Worm (Caenorhabditis elegans) whole organism, young adult: ENCODE measurements around the gene nhr-219.

Experiments used
- B0035.1 ChIP-seq: sonication (generic microtip); optimal IDR thresholded peaks from 2 replicates; lab custom pipeline; 2016; ENCODE audit warnings: missing genetic modification characterization, mild to moderate bottlenecking, missing compliant biosample characterization, missing genotype, missing genetic modification reagents
- B0261.1 ChIP-seq: sonication (generic microtip); optimal IDR thresholded peaks from 2 replicates; lab custom pipeline; 2016; ENCODE audit warnings: mild to moderate bottlenecking, missing genetic modification characterization, moderate library complexity, missing compliant biosample characterization
- F22D6.2 ChIP-seq: sonication (generic microtip); optimal IDR thresholded peaks from 2 replicates; lab custom pipeline; 2016; ENCODE audit warnings: mild to moderate bottlenecking, missing genetic modification characterization, missing compliant biosample characterization
- F23B12.7 ChIP-seq: sonication (generic microtip); optimal IDR thresholded peaks from 2 replicates; lab custom pipeline; 2017; ENCODE audit warnings: missing genetic modification characterization, mild to moderate bottlenecking, missing compliant biosample characterization, antibody characterized with exemption, moderate library complexity; ENCODE audit not compliant: insufficient read depth
- F37B4.10 ChIP-seq: fragments of 200-800 bp; sonication (Bioruptor generic); IDR thresholded peaks from 2 replicates; pipeline ENCODE4 v1.3.6; 2022; ENCODE audit warnings: missing genetic modification characterization, missing compliant biosample characterization
- F57C9.4 ChIP-seq: sonication (generic microtip); optimal IDR thresholded peaks from 2 replicates; lab custom pipeline; 2017; ENCODE audit warnings: mild to moderate bottlenecking, missing genetic modification characterization, missing compliant biosample characterization
- Y56A3A.18 ChIP-seq: fragments of 200-800 bp; sonication (Bioruptor generic); IDR thresholded peaks from 2 replicates; pipeline ENCODE4 v1.3.6; 2022; ENCODE audit warnings: missing genetic modification reagents, missing genetic modification characterization, missing compliant biosample characterization
- Y67H2A.10 ChIP-seq: fragments of 200-800 bp; sonication (Bioruptor generic); conservative IDR thresholded peaks from 2 replicates; pipeline ENCODE4 v1.3.6; 2022; ENCODE audit warnings: missing genetic modification reagents, missing genetic modification characterization, missing compliant biosample characterization
- Y79H2A.3 ChIP-seq: fragments of 200-800 bp; sonication (Bioruptor generic); conservative IDR thresholded peaks from 2 replicates; pipeline ENCODE4 v1.3.6; 2022; ENCODE audit warnings: missing genetic modification reagents, missing genetic modification characterization, missing compliant biosample characterization
- Y95B8A.8 ChIP-seq: fragments of 200-800 bp; sonication (Bioruptor generic); IDR thresholded peaks from 2 replicates; pipeline ENCODE4 v1.3.6; 2022; ENCODE audit warnings: missing genetic modification reagents, missing genetic modification characterization, missing compliant biosample characterization
- atf-7 ChIP-seq: sonication (generic microtip); optimal IDR thresholded peaks from 2 replicates; lab custom pipeline; 2017; ENCODE audit warnings: mild to moderate bottlenecking, missing genetic modification characterization, missing compliant biosample characterization
- cebp-2 ChIP-seq: fragments of 200-800 bp; sonication (Bioruptor generic); IDR thresholded peaks from 2 replicates; pipeline ENCODE4 v1.3.6; 2022; ENCODE audit warnings: missing genetic modification characterization, missing compliant biosample characterization
- ceh-40 ChIP-seq: fragments of 200-800 bp; sonication (Bioruptor generic); IDR thresholded peaks from 2 replicates; pipeline ENCODE4 v1.3.6; 2022; ENCODE audit warnings: missing genetic modification characterization, missing compliant biosample characterization
- ceh-91 ChIP-seq: fragments of 200-800 bp; sonication (Bioruptor generic); IDR thresholded peaks from 2 replicates; pipeline ENCODE4 v1.3.6; 2022; ENCODE audit warnings: missing genetic modification reagents, missing genetic modification characterization, missing compliant biosample characterization
- dox-1 ChIP-seq: fragments of 200-800 bp; sonication (Bioruptor generic); IDR thresholded peaks from 2 replicates; pipeline ENCODE4 v1.3.6; 2022; ENCODE audit warnings: missing genetic modification reagents, missing genetic modification characterization, missing compliant biosample characterization
- efl-1 ChIP-seq: fragments of 150-350 bp; optimal IDR thresholded peaks from 2 replicates; lab custom pipeline; 2014; ENCODE audit warnings: missing biosample characterization, missing genetic modification reagents, missing genetic modification characterization
- egrh-3 ChIP-seq: fragments of 200-800 bp; sonication (Bioruptor generic); IDR thresholded peaks from 2 replicates; pipeline ENCODE4 v1.3.6; 2022; ENCODE audit warnings: missing genetic modification reagents, missing genetic modification characterization, missing compliant biosample characterization
- ets-4 ChIP-seq: fragments of 200-800 bp; sonication (Bioruptor generic); optimal IDR thresholded peaks from 2 replicates; lab custom pipeline; 2018; ENCODE audit warnings: mild to moderate bottlenecking, missing genetic modification characterization, missing compliant biosample characterization
- hlh-12 ChIP-seq: sonication (generic microtip); optimal IDR thresholded peaks from 2 replicates; lab custom pipeline; 2016; ENCODE audit warnings: missing genetic modification characterization, missing compliant biosample characterization
- hmg-1.2 ChIP-seq: fragments of 200-800 bp; sonication (Bioruptor generic); IDR thresholded peaks from 2 replicates; pipeline ENCODE4 v1.3.6; 2022; ENCODE audit warnings: missing genetic modification reagents, missing genetic modification characterization, missing compliant biosample characterization
- lin-26 ChIP-seq: fragments of 200-800 bp; sonication (Bioruptor generic); IDR thresholded peaks from 2 replicates; pipeline ENCODE4 v1.3.6; 2022; ENCODE audit warnings: missing genetic modification reagents, missing genetic modification characterization, missing compliant biosample characterization
- lsl-1 ChIP-seq: fragments of 200-800 bp; sonication (Bioruptor generic); optimal IDR thresholded peaks from 2 replicates; lab custom pipeline; 2018; ENCODE audit warnings: mild to moderate bottlenecking, missing genetic modification characterization, moderate library complexity, missing compliant biosample characterization
- lsy-27 ChIP-seq: sonication (generic microtip); optimal IDR thresholded peaks from 2 replicates; lab custom pipeline; 2017; ENCODE audit warnings: missing genetic modification characterization, mild to moderate bottlenecking, missing compliant biosample characterization, antibody characterized with exemption, missing genotype, borderline replicate concordance; ENCODE audit not compliant: insufficient read depth
- madf-10 ChIP-seq: sonication (generic microtip); optimal IDR thresholded peaks from 2 replicates; lab custom pipeline; 2016; ENCODE audit warnings: mild to moderate bottlenecking, missing genetic modification characterization, missing compliant biosample characterization
- nhr-27 ChIP-seq: fragments of 200-800 bp; sonication (Bioruptor generic); optimal IDR thresholded peaks from 2 replicates; lab custom pipeline; 2018; ENCODE audit warnings: mild to moderate bottlenecking, missing genetic modification characterization, moderate library complexity, missing compliant biosample characterization
- nhr-80 ChIP-seq: sonication (generic microtip); optimal IDR thresholded peaks from 2 replicates; lab custom pipeline; 2016; ENCODE audit warnings: missing genetic modification characterization, missing compliant biosample characterization
- nhr-90 ChIP-seq: sonication (generic microtip); optimal IDR thresholded peaks from 2 replicates; lab custom pipeline; 2016; ENCODE audit warnings: missing genotype, mild to moderate bottlenecking, missing genetic modification characterization, missing compliant biosample characterization
- rec-8 ChIP-seq, 2 experiments: sonication (generic microtip); optimal IDR thresholded peaks; 2 replicates each; lab custom pipeline; 2016; ENCODE audit warnings: mild to moderate bottlenecking in 2 of 2, missing genetic modification characterization in 2 of 2, missing genetic modification reagents in 2 of 2, missing genotype in 2 of 2, missing biosample characterization in 1 of 2, missing compliant biosample characterization in 1 of 2, moderate library complexity in 1 of 2
- snpc-1.1 ChIP-seq: sonication (generic microtip); optimal IDR thresholded peaks from 2 replicates; lab custom pipeline; 2017; ENCODE audit warnings: missing genetic modification characterization, mild to moderate bottlenecking, missing compliant biosample characterization, antibody characterized with exemption, moderate library complexity, missing genotype, missing genetic modification reagents; ENCODE audit not compliant: insufficient read depth
- tbx-9 ChIP-seq: sonication (generic microtip); optimal IDR thresholded peaks from 2 replicates; lab custom pipeline; 2016; ENCODE audit warnings: borderline replicate concordance, missing genetic modification characterization, inconsistent platforms, missing compliant biosample characterization
- unc-130 ChIP-seq: sonication (generic microtip); optimal IDR thresholded peaks from 2 replicates; lab custom pipeline; 2016; ENCODE audit warnings: missing genetic modification reagents, missing genetic modification characterization, missing compliant biosample characterization
- ztf-22 ChIP-seq: fragments of 200-800 bp; sonication (Bioruptor generic); optimal IDR thresholded peaks from 2 replicates; lab custom pipeline; 2018; ENCODE audit warnings: mild to moderate bottlenecking, missing genetic modification characterization, moderate library complexity, missing compliant biosample characterization
- ztf-25 ChIP-seq: fragments of 200-800 bp; sonication (Bioruptor generic); IDR thresholded peaks from 2 replicates; pipeline ENCODE4 v1.3.6; 2022; ENCODE audit warnings: missing genetic modification reagents, missing genetic modification characterization, missing compliant biosample characterization
- ztf-28 ChIP-seq: fragments of 200-800 bp; sonication (Bioruptor generic); IDR thresholded peaks from 2 replicates; pipeline ENCODE4 v1.3.6; 2022; ENCODE audit warnings: missing genetic modification reagents, missing genetic modification characterization, missing compliant biosample characterization

Gene nhr-219

DNA sequence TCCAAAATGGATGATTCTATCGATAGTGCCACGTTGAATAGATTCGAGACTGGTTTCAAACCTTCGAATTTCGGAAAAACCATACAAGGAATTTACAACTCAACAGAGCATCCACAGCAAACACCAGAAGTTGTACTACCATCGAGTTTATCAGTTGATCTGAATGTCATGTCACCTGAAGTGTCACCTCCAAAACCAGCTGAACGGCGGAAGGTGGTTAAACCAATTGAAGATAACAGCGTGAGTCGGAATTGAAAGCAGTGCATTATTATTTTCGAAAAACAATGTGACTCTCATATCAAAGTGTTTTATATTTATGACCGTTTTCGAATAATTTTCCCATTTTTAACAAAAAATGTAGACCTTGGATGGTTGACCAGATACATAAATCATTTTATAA lies 17.0 kb downstream of the nhr-219 start:
- TF ChIP-seq tbx-9 (tag; lab: Kevin White, UChicago) (no peak), dox-1 (GFP tag; lab: Robert Waterston, UW) (peak; percentile 23; the same call in 1 of the 2 replicates), ets-4 (GFP tag; lab: Kevin White, UChicago) (peak; percentile 25), nhr-80 (peak; percentile 76)

- TF ChIP-seq F22D6.2 = no peak
- no peak for TF ChIP-seq egrh-3 (GFP tag; lab: Robert Waterston, UW)
- TF ChIP-seq Y95B8A.8 (GFP tag; lab: Robert Waterston, UW) = no peak
- TF ChIP-seq cebp-2 (GFP tag; lab: Robert Waterston, UW) = no peak
- peak; percentile 0 for TF ChIP-seq nhr-80
- TF ChIP-seq hlh-12 (tag; lab: Kevin White, UChicago) = no peak
- TF ChIP-seq hmg-1.2 = no peak
- TF ChIP-seq rec-8 (tag; optimal IDR thresholded peaks at IDR 0.05; lab: Kevin White, UChicago) = no peak
- no peak for TF ChIP-seq Y79H2A.3
Observed at ce11 chrV:8948365-8948764, 17.6 kb downstream of the nhr-219 start.

DNA sequence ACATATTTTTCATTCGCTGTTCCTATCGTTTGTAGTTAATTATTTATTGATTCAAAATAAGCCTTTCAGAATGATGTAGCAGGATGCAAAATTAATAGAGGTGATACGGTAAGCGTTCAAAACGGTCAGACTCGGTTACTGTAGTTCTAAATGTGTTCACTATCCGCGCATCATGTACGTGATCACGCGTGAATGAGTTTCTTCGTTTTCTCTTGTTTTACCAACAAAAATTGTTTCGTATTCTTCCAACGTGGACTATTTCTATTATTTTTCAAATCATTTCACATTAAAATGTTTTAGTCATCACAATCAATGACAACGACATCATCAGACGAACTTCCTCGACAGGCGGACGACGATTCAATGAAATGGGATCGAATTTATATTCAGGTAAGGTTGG lies 18.5 kb downstream of the nhr-219 start, which contains the start of gene gck-1:
TSS of gene gck-1 (plus strand) at position 301 of the 400 bp plus-strand sequence.
- TF ChIP-seq lsl-1 (GFP tag; lab: Kevin White, UChicago) = peak; percentile 40
- no peak for TF ChIP-seq lsy-27

DNA sequence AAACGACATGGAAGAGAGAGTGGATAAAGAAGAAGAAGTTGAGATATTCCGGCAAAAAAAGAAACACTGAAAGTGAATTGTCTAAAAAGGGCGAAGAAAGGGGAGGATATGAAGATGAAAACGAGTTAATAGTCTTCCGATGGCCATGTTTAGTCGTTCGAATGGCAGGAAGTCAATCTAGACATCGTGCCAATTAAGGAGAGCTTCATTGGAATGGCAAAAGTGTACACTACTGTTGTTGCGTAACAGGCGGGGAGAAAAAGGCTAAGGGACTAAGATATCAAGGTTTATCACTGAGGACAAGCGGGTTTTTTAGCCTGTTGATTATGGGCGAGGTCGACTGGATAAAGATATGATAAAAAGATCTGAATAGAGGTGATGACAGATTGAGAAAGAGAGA lies 19.8 kb downstream of the nhr-219 start:
- TF ChIP-seq F37B4.10 (no peak), ztf-22 (GFP tag; lab: Kevin White, UChicago) (no peak), ztf-25 (GFP tag; lab: Robert Waterston, UW) (no peak), nhr-27 (tag; lab: Kevin White, UChicago) (no peak), B0035.1 (tag; lab: Kevin White, UChicago) (no peak), unc-130 (GFP tag; lab: Kevin White, UChicago) (no peak), madf-10 (tag; lab: Kevin White, UChicago) (no peak), ceh-40 (GFP tag; lab: Robert Waterston, UW) (no peak), nhr-90 (tag; lab: Kevin White, UChicago) (no peak), F23B12.7 (tag; lab: Kevin White, UChicago) (no peak), efl-1 (GFP tag; lab: Kevin White, UChicago) (no peak), snpc-1.1 (tag; lab: Kevin White, UChicago) (no peak), atf-7 (no peak), ceh-91 (GFP tag; lab: Robert Waterston, UW) (no peak), lin-26 (GFP tag; lab: Robert Waterston, UW) (no peak), Y67H2A.10 (GFP tag; lab: Robert Waterston, UW) (no peak), F57C9.4 (tag; lab: Kevin White, UChicago) (no peak), Y79H2A.3 (no peak)

DNA sequence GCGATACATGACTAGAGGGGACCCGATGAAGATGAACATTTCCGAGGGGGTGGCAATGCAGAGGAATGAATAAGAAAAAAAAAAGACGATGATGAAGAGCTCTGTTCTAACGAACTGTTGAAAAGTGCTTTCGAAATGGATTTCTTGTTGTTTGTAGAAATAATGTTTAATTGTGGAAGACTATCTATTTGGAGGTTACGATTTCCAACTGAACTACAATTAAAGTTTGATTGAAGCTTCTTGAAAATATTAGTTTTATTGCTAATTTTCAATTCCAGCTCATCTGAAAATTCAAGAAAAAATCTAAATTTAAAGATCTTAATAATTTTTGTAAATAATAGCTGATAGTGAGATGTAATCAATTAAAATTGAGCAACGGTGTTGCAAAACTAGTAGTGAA lies 21.5 kb downstream of the nhr-219 start:
- TF ChIP-seq ztf-28 (GFP tag; lab: Robert Waterston, UW) = no peak
- no peak for TF ChIP-seq Y56A3A.18 (GFP tag; lab: Robert Waterston, UW)
- TF ChIP-seq B0261.1 (tag; lab: Kevin White, UChicago) = no peak
- TF ChIP-seq, all 124 proteins: peak for 0
